Fruit fly (Drosophila melanogaster): Measurements from ENCODE around the gene CG7878.

- TF ChIP-seq psq (optimal IDR thresholded peaks at IDR 0.05) (no peak), CG8478 (optimal IDR thresholded peaks at IDR 0.05) (no peak), EcR (GFP tag; optimal IDR thresholded peaks at IDR 0.05) (no peak)
Observed at dm6 chr3R:8127151-8127690, 4.7 kb downstream of the CG7878 start.

All from whole organism.